In the genomic region with DNA sequence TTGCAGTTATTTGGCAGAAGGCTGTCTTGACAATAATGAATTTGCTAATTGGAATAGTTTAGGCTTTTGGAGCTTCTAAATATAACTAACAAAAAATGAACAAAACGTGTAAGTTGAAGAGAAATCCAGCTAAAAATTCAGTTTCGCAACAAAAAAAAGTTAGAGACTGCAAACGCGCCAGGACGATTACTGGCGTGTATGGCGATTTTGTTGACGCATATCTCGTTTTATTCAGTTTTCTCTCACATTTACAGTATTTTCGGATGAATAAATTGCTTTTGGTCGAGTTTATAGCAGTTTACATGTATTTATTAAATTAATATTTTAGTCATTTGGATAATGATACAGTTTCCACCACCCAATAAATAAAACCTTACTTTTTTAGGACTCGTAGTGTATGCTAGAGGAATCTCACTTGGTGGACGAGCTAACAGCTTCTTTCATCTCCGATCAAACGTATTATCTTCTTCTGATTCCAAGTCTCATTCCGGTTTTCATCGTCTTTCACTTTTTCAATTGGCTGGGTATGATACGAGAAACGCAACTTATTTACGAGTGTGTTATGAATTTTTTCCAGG, we compare ENCODE assay signal across 6 worm cellular contexts.
TF ChIP-seq lines count a peak whose summit lies in the region.

A gene (plus strand): TSS at position 384 of the 578 bp plus-strand sequence.
A gene (minus strand): TSS at position 458 of the 578 bp plus-strand sequence.

TF ChIP-seq in whole organism, L1 larva, 84 proteins besides CTCF, POLR2A, EP300 and RAD21 (continued from another document and continues in another):
- TF ChIP-seq ztf-4 (tag; optimal IDR thresholded peaks at IDR 0.05; lab: Kevin White, UChicago) (peak; percentile 30), nhr-20 (tag; optimal IDR thresholded peaks at IDR 0.05; lab: Kevin White, UChicago) (peak; percentile 71), nhr-19 (GFP tag; conservative IDR thresholded peaks at IDR 0.05; lab: Robert Waterston, UW) (peak; percentile 73), C34B4.2 (tag; optimal IDR thresholded peaks at IDR 0.05; lab: Kevin White, UChicago) (no peak), ceh-90 (tag; optimal IDR thresholded peaks at IDR 0.05; lab: Kevin White, UChicago) (no peak), ztf-11 (tag; optimal IDR thresholded peaks at IDR 0.05; lab: Kevin White, UChicago) (peak in 1 of 2 experiments; percentile 32), nhr-85 (tag; lab: Kevin White, UChicago) (peak; percentile 85), egl-27 (tag; optimal IDR thresholded peaks at IDR 0.05; lab: Kevin White, UChicago) (no peak), Y116A8C.19 (tag; optimal IDR thresholded peaks at IDR 0.05; lab: Kevin White, UChicago; ENCODE audit: borderline replicate concordance) (no peak), nhr-76 (tag; optimal IDR thresholded peaks at IDR 0.05; lab: Kevin White, UChicago) (no peak), jun-1 (tag; optimal IDR thresholded peaks at IDR 0.05; lab: Kevin White, UChicago) (peak; percentile 56), nhr-84 (tag; optimal IDR thresholded peaks at IDR 0.05; lab: Kevin White, UChicago) (no peak), hlh-17 (GFP tag; optimal IDR thresholded peaks at IDR 0.05; lab: Kevin White, UChicago; ENCODE audit: borderline replicate concordance) (no peak), vab-15 (tag; optimal IDR thresholded peaks at IDR 0.05; lab: Kevin White, UChicago) (no peak), efl-3 (GFP tag; optimal IDR thresholded peaks at IDR 0.05; lab: Kevin White, UChicago) (no peak), ets-5 (GFP tag; IDR thresholded peaks at IDR 0.05; lab: Robert Waterston, UW) (no peak), unc-130 (tag; optimal IDR thresholded peaks at IDR 0.05; lab: Kevin White, UChicago) (peak; percentile 76), nhr-11 (tag; optimal IDR thresholded peaks at IDR 0.05; lab: Kevin White, UChicago) (peak; percentile 5), tbx-2 (tag; optimal IDR thresholded peaks at IDR 0.05; lab: Kevin White, UChicago) (peak; percentile 62), lir-3 (tag; optimal IDR thresholded peaks at IDR 0.05; lab: Kevin White, UChicago; ENCODE audit: poor library complexity) (no peak), ceh-63 (GFP tag; optimal IDR thresholded peaks at IDR 0.05; lab: Kevin White, UChicago) (no peak)

TF ChIP-seq in whole organism, L2 larva, 48 proteins besides CTCF, POLR2A, EP300 and RAD21 (continued from another document):
- TF ChIP-seq lin-11 (tag; optimal IDR thresholded peaks at IDR 0.05; lab: Kevin White, UChicago) (no peak), sem-4 (tag; optimal IDR thresholded peaks at IDR 0.05; lab: Kevin White, UChicago) (peak; percentile 28), peb-1 (tag; optimal IDR thresholded peaks at IDR 0.05; lab: Kevin White, UChicago) (no peak), nhr-77 (tag; optimal IDR thresholded peaks at IDR 0.05; lab: Kevin White, UChicago) (peak; percentile 38), blmp-1 (tag; optimal IDR thresholded peaks at IDR 0.05; lab: Kevin White, UChicago; ENCODE audit: insufficient read depth) (no peak), mdl-1 (tag; optimal IDR thresholded peaks at IDR 0.05; lab: Kevin White, UChicago) (no peak), F13H6.1 (tag; optimal IDR thresholded peaks at IDR 0.05; lab: Kevin White, UChicago) (peak; percentile 50), mbf-1 (tag; optimal IDR thresholded peaks at IDR 0.05; lab: Kevin White, UChicago) (no peak), lin-13 (GFP tag; optimal IDR thresholded peaks at IDR 0.05; lab: Kevin White, UChicago) (peak; percentile 65), ceh-16 (tag; optimal IDR thresholded peaks at IDR 0.05; lab: Kevin White, UChicago) (no peak), ztf-11 (tag; optimal IDR thresholded peaks at IDR 0.05; lab: Kevin White, UChicago) (no peak), mab-5 (tag; optimal IDR thresholded peaks at IDR 0.05; lab: Kevin White, UChicago) (peak; percentile 66), gmeb-1 (tag; optimal IDR thresholded peaks at IDR 0.05; lab: Kevin White, UChicago) (peak; percentile 78), fos-1 (tag; optimal IDR thresholded peaks at IDR 0.05; lab: Kevin White, UChicago) (peak; percentile 17), sma-3 (GFP tag; optimal IDR thresholded peaks at IDR 0.05; lab: Kevin White, UChicago) (peak; percentile 42), elt-3 (tag; optimal IDR thresholded peaks at IDR 0.05; lab: Kevin White, UChicago) (no peak), ZK546.5 (tag; optimal IDR thresholded peaks at IDR 0.05; lab: Kevin White, UChicago) (no peak), nhr-6 (tag; optimal IDR thresholded peaks at IDR 0.05; lab: Kevin White, UChicago) (peak; percentile 46), nhr-129 (tag; optimal IDR thresholded peaks at IDR 0.05; lab: Kevin White, UChicago) (peak; percentile 70), crh-2 (tag; optimal IDR thresholded peaks at IDR 0.05; lab: Kevin White, UChicago) (peak; percentile 80), nhr-21 (tag; optimal IDR thresholded peaks at IDR 0.05; lab: Kevin White, UChicago) (peak; percentile 57)

TF ChIP-seq in whole organism, L3 larva, 47 proteins besides CTCF, POLR2A, EP300 and RAD21 (continued from another document):
- no peak for TF ChIP-seq zag-1 (tag; optimal IDR thresholded peaks at IDR 0.05; lab: Kevin White, UChicago)
- TF ChIP-seq nhr-11 (tag; optimal IDR thresholded peaks at IDR 0.05; lab: Kevin White, UChicago) = peak; percentile 28
- TF ChIP-seq ztf-4 (tag; optimal IDR thresholded peaks at IDR 0.05; lab: Kevin White, UChicago) = peak; percentile 42
- TF ChIP-seq nhr-25 (tag; optimal IDR thresholded peaks at IDR 0.05; lab: Kevin White, UChicago) = peak; percentile 44
- peak; percentile 79 for TF ChIP-seq pha-4 (tag; optimal IDR thresholded peaks at IDR 0.05; lab: Kevin White, UChicago)
- TF ChIP-seq skn-1 (tag; optimal IDR thresholded peaks at IDR 0.05; lab: Kevin White, UChicago) = peak; percentile 6
- TF ChIP-seq nhr-67 (tag; optimal IDR thresholded peaks at IDR 0.05; lab: Kevin White, UChicago) = no peak
- peak; percentile 14 for TF ChIP-seq lin-39 (tag; optimal IDR thresholded peaks at IDR 0.05; lab: Kevin White, UChicago)
- peak; percentile 77 for TF ChIP-seq nfya-1 (tag; optimal IDR thresholded peaks at IDR 0.05; lab: Kevin White, UChicago; ENCODE audit: insufficient read depth)
- TF ChIP-seq nhr-23 (tag; optimal IDR thresholded peaks at IDR 0.05; lab: Kevin White, UChicago) = peak; percentile 72
- TF ChIP-seq nhr-12 (tag; optimal IDR thresholded peaks at IDR 0.05; lab: Kevin White, UChicago) = no peak
- TF ChIP-seq lsy-12 (tag; optimal IDR thresholded peaks at IDR 0.05; lab: Kevin White, UChicago) = peak; percentile 25
- TF ChIP-seq nhr-237 (tag; optimal IDR thresholded peaks at IDR 0.05; lab: Kevin White, UChicago) = no peak
- TF ChIP-seq daf-12 (tag; optimal IDR thresholded peaks at IDR 0.05; lab: Kevin White, UChicago) = no peak

TF ChIP-seq in whole organism, L4 larva, 104 proteins besides CTCF, POLR2A, EP300 and RAD21 (continued from another document and continues in another):
- peak; percentile 71 for TF ChIP-seq mep-1 (tag; optimal IDR thresholded peaks at IDR 0.05; lab: Kevin White, UChicago)
- TF ChIP-seq nhr-6 (tag; optimal IDR thresholded peaks at IDR 0.05; lab: Kevin White, UChicago) = no peak
- TF ChIP-seq cey-2 (tag; optimal IDR thresholded peaks at IDR 0.05; lab: Kevin White, UChicago; ENCODE audit: borderline replicate concordance, insufficient read depth) = no peak
- TF ChIP-seq sdz-12 (GFP tag; optimal IDR thresholded peaks at IDR 0.05; lab: Kevin White, UChicago) = no peak
- TF ChIP-seq lin-38 (GFP tag; IDR thresholded peaks at IDR 0.05; lab: Robert Waterston, UW) = no peak; the same call in 1 of the 2 replicates
- peak; percentile 60 for TF ChIP-seq nhr-11 (tag; optimal IDR thresholded peaks at IDR 0.05; lab: Kevin White, UChicago)
- TF ChIP-seq ceh-20 (GFP tag; IDR thresholded peaks at IDR 0.05; lab: Robert Waterston, UW) = no peak
- peak; percentile 29; the same call in 1 of the 2 replicates for TF ChIP-seq T26A8.4 (GFP tag; IDR thresholded peaks at IDR 0.05; lab: Robert Waterston, UW)
- TF ChIP-seq lin-13 (GFP tag; optimal IDR thresholded peaks at IDR 0.05; lab: Kevin White, UChicago) = peak; percentile 23
- peak; percentile 53 for TF ChIP-seq dmd-6 (GFP tag; IDR thresholded peaks at IDR 0.05; lab: Robert Waterston, UW)
- TF ChIP-seq ceh-32 (tag; optimal IDR thresholded peaks at IDR 0.05; lab: Kevin White, UChicago; ENCODE audit: poor library complexity) = no peak
- no peak for TF ChIP-seq zag-1 (tag; optimal IDR thresholded peaks at IDR 0.05; lab: Kevin White, UChicago)
- peak in 1 of 2 experiments; percentile 84 for TF ChIP-seq lsy-2 (tag; optimal IDR thresholded peaks at IDR 0.05; lab: Kevin White, UChicago)
- TF ChIP-seq mdt-29 (GFP tag; IDR thresholded peaks at IDR 0.05; lab: Robert Waterston, UW) = no peak
- TF ChIP-seq attf-4 (tag; optimal IDR thresholded peaks at IDR 0.05; lab: Kevin White, UChicago) = no peak
- TF ChIP-seq nhr-42 (GFP tag; IDR thresholded peaks at IDR 0.05; lab: Robert Waterston, UW) = no peak
- peak; percentile 15 for TF ChIP-seq nhr-102 (tag; optimal IDR thresholded peaks at IDR 0.05; lab: Kevin White, UChicago)
- TF ChIP-seq rbr-2 (tag; optimal IDR thresholded peaks at IDR 0.05; lab: Kevin White, UChicago) = peak; percentile 52
- peak; percentile 36 for TF ChIP-seq F37D6.2 (tag; optimal IDR thresholded peaks at IDR 0.05; lab: Kevin White, UChicago)
- no peak for TF ChIP-seq lin-15B (tag; optimal IDR thresholded peaks at IDR 0.05; lab: Kevin White, UChicago)
- TF ChIP-seq mes-2 (tag; optimal IDR thresholded peaks at IDR 0.05; lab: Kevin White, UChicago; ENCODE audit: poor library complexity, severe bottlenecking) = peak; percentile 79
- no peak for TF ChIP-seq daf-8 (GFP tag; IDR thresholded peaks at IDR 0.05; lab: Robert Waterston, UW)
- TF ChIP-seq duxl-1 (tag; optimal IDR thresholded peaks at IDR 0.05; lab: Kevin White, UChicago; ENCODE audit: poor library complexity) = peak; percentile 5
- no peak for TF ChIP-seq skn-1 (tag; optimal IDR thresholded peaks at IDR 0.05; lab: Kevin White, UChicago)

TF ChIP-seq in whole organism, mixed stage, embryonic, 35 proteins besides CTCF, POLR2A, EP300 and RAD21 (continued from another document):
- TF ChIP-seq mls-2 (tag; optimal IDR thresholded peaks at IDR 0.05; lab: Kevin White, UChicago) = no peak
- peak; percentile 70 for TF ChIP-seq lsy-2 (tag; optimal IDR thresholded peaks at IDR 0.05; lab: Kevin White, UChicago)
- peak; percentile 33 for TF ChIP-seq ceh-83 (GFP tag; optimal IDR thresholded peaks at IDR 0.05; lab: Kevin White, UChicago)
- TF ChIP-seq flh-1 (GFP tag; optimal IDR thresholded peaks at IDR 0.05; lab: Kevin White, UChicago) = no peak
- TF ChIP-seq mep-1 (tag; optimal IDR thresholded peaks at IDR 0.05; lab: Kevin White, UChicago) = peak; percentile 37

TF ChIP-seq in whole organism, young adult, 124 proteins besides CTCF, POLR2A, EP300 and RAD21 (continued from another document and continues in another):
- no peak for TF ChIP-seq F52B5.7 (tag; optimal IDR thresholded peaks at IDR 0.05; lab: Kevin White, UChicago)
- no peak for TF ChIP-seq hsf-1 (GFP tag; IDR thresholded peaks at IDR 0.05; lab: Robert Waterston, UW)
- no peak for TF ChIP-seq ama-1 (optimal IDR thresholded peaks at IDR 0.05; lab: Kevin White, UChicago)
- TF ChIP-seq ama-1 (GFP tag; optimal IDR thresholded peaks at IDR 0.05; lab: Kevin White, UChicago) = no peak
- peak; percentile 41; the same call in 1 of the 2 replicates for TF ChIP-seq pbrm-1 (GFP tag; IDR thresholded peaks at IDR 0.05; lab: Robert Waterston, UW)
- TF ChIP-seq lir-1 (GFP tag; conservative IDR thresholded peaks at IDR 0.05; lab: Robert Waterston, UW) = no peak
- TF ChIP-seq sea-2 (GFP tag; IDR thresholded peaks at IDR 0.05; lab: Robert Waterston, UW) = no peak
- peak; percentile 23 for TF ChIP-seq tbp1 (GFP tag; optimal IDR thresholded peaks at IDR 0.05; lab: Kevin White, UChicago)
- TF ChIP-seq bed-1 (GFP tag; IDR thresholded peaks at IDR 0.05; lab: Robert Waterston, UW) = no peak
- peak; percentile 20 for TF ChIP-seq snpc-4 (GFP tag; optimal IDR thresholded peaks at IDR 0.05; lab: Kevin White, UChicago)
- peak in 2 of 4 experiments; percentile 1 to 21 for TF ChIP-seq snpc-4 (tag; optimal IDR thresholded peaks at IDR 0.05; lab: Kevin White, UChicago)
- TF ChIP-seq xnd-1 (tag; optimal IDR thresholded peaks at IDR 0.05; lab: Kevin White, UChicago) = peak; percentile 28
- TF ChIP-seq B0261.1 (tag; optimal IDR thresholded peaks at IDR 0.05; lab: Kevin White, UChicago) = no peak
- TF ChIP-seq die-1 (tag; optimal IDR thresholded peaks at IDR 0.05; lab: Kevin White, UChicago) = no peak
- no peak for TF ChIP-seq F39B2.1 (GFP tag; IDR thresholded peaks at IDR 0.05; lab: Robert Waterston, UW)
- no peak for TF ChIP-seq hlh-26 (GFP tag; conservative IDR thresholded peaks at IDR 0.05; lab: Robert Waterston, UW)
- TF ChIP-seq rcor-1 (GFP tag; IDR thresholded peaks at IDR 0.05; lab: Robert Waterston, UW) = 0 out of 2 replicates have a peak, but pooled peaks have one; percentile 31
- no peak for TF ChIP-seq ets-4 (GFP tag; optimal IDR thresholded peaks at IDR 0.05; lab: Kevin White, UChicago)
- TF ChIP-seq snpc-1.3 (tag; optimal IDR thresholded peaks at IDR 0.05; lab: Kevin White, UChicago; ENCODE audit: insufficient read depth) = peak; percentile 67
- TF ChIP-seq Y95B8A.8 (GFP tag; IDR thresholded peaks at IDR 0.05; lab: Robert Waterston, UW) = no peak
- no peak for TF ChIP-seq Y53F4B.3 (GFP tag; IDR thresholded peaks at IDR 0.05; lab: Robert Waterston, UW)
- TF ChIP-seq nhr-27 (tag; optimal IDR thresholded peaks at IDR 0.05; lab: Kevin White, UChicago) = no peak
- peak; percentile 55; the same call in 1 of the 2 replicates for TF ChIP-seq madf-6 (GFP tag; IDR thresholded peaks at IDR 0.05; lab: Robert Waterston, UW)
- no peak for TF ChIP-seq hmg-1.2 (GFP tag; IDR thresholded peaks at IDR 0.05; lab: Robert Waterston, UW)
- TF ChIP-seq lin-35 (GFP tag; optimal IDR thresholded peaks at IDR 0.05; lab: Kevin White, UChicago) = peak in 1 of 3 experiments; percentile 66
- TF ChIP-seq T26A5.8 (tag; optimal IDR thresholded peaks at IDR 0.05; lab: Kevin White, UChicago) = no peak
- TF ChIP-seq zfh-2 (GFP tag; conservative IDR thresholded peaks at IDR 0.05; lab: Robert Waterston, UW) = no peak
- no peak for TF ChIP-seq dox-1 (GFP tag; IDR thresholded peaks at IDR 0.05; lab: Robert Waterston, UW)
- TF ChIP-seq dpff-1 (tag; optimal IDR thresholded peaks at IDR 0.05; lab: Kevin White, UChicago) = no peak
- no peak for TF ChIP-seq Y79H2A.3 (GFP tag; conservative IDR thresholded peaks at IDR 0.05; lab: Robert Waterston, UW)
- TF ChIP-seq ceh-27 (GFP tag; optimal IDR thresholded peaks at IDR 0.05; lab: Kevin White, UChicago) = no peak
- TF ChIP-seq D2030.7 (GFP tag; IDR thresholded peaks at IDR 0.05; lab: Robert Waterston, UW) = peak; percentile 41; the same call in 1 of the 2 replicates
- no peak for TF ChIP-seq somi-1 (GFP tag; optimal IDR thresholded peaks at IDR 0.05; lab: Kevin White, UChicago)
- TF ChIP-seq akir-1 (GFP tag; optimal IDR thresholded peaks at IDR 0.05; lab: Kevin White, UChicago) = no peak
- TF ChIP-seq snpc-3.4 (tag; optimal IDR thresholded peaks at IDR 0.05; lab: Kevin White, UChicago) = peak; percentile 29
- TF ChIP-seq attf-3 (GFP tag; conservative IDR thresholded peaks at IDR 0.05; lab: Robert Waterston, UW) = 0 out of 2 replicates have a peak, but pooled peaks have one; percentile 12
- 0 out of 2 replicates have a peak, but pooled peaks have one; percentile 58 for TF ChIP-seq Y53G8AR.9 (GFP tag; conservative IDR thresholded peaks at IDR 0.05; lab: Robert Waterston, UW)
- no peak for TF ChIP-seq egl-44 (GFP tag; IDR thresholded peaks at IDR 0.05; lab: Robert Waterston, UW)
- TF ChIP-seq snpc-1.1 (tag; optimal IDR thresholded peaks at IDR 0.05; lab: Kevin White, UChicago; ENCODE audit: insufficient read depth) = no peak
- TF ChIP-seq rpc-1 (optimal IDR thresholded peaks at IDR 0.05; lab: Kevin White, UChicago) = no peak
- TF ChIP-seq rpc-1 (tag; optimal IDR thresholded peaks at IDR 0.05; lab: Kevin White, UChicago) = no peak
- TF ChIP-seq T07F8.4 (tag; optimal IDR thresholded peaks at IDR 0.05; lab: Kevin White, UChicago) = no peak
- no peak for TF ChIP-seq fkh-3 (tag; optimal IDR thresholded peaks at IDR 0.05; lab: Kevin White, UChicago)
- TF ChIP-seq pha-4 (tag; optimal IDR thresholded peaks at IDR 0.05; lab: Kevin White, UChicago) = no peak
- TF ChIP-seq gei-17 (GFP tag; optimal IDR thresholded peaks at IDR 0.05; lab: Kevin White, UChicago) = no peak
- no peak for TF ChIP-seq ceh-91 (GFP tag; IDR thresholded peaks at IDR 0.05; lab: Robert Waterston, UW)
- peak; percentile 58 for TF ChIP-seq F33H1.4 (GFP tag; IDR thresholded peaks at IDR 0.05; lab: Robert Waterston, UW)
- peak; percentile 66 for TF ChIP-seq mcd-1 (GFP tag; IDR thresholded peaks at IDR 0.05; lab: Robert Waterston, UW)
- no peak for TF ChIP-seq hmg-20 (GFP tag; IDR thresholded peaks at IDR 0.05; lab: Robert Waterston, UW)
